Worm (Caenorhabditis elegans): Measurements from ENCODE around the gene srsx-30.

DNA sequence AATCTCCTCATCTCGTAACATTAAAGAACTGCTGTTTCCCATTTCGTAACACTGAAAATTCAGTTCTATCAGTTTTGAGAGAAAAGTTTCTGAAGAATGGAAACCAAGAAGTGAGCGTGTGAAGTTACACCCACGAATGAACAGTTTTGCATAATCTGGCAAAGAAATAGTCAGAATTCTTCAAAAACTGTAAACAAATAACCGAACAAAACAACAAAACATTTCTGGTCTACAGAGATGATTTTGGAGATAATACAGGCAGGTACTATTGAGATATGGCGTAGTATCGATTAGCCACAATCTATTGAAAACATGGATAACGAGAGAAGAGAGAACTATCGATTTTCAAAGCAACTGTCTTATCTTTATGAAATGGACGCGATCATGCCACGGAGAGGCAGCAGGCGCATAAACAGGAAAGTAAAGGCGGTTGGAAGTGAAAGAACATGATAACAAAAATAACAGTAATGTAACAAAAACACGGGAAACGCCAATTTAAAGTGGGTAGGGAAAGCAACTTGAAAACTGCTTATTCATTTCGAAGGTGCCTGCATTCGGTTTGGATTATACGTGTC lies 44.9 kb downstream of the srsx-30 start, which contains the start of gene chpf-1:
- TF ChIP-seq W03F9.2 (tag; optimal IDR thresholded peaks at IDR 0.05) (no peak), dao-5 (tag; optimal IDR thresholded peaks at IDR 0.05) (no peak)
